Worm (Caenorhabditis elegans) whole organism, early embryonic: ENCODE data around the gene ttc-36.

Experiments used
- B0310.2 ChIP-seq: sonication (generic microtip); optimal IDR thresholded peaks from 2 replicates; lab custom pipeline; 2016; ENCODE audit warnings: mild to moderate bottlenecking, missing genetic modification characterization, missing compliant biosample characterization
- F13C5.2 ChIP-seq: sonication (generic microtip); optimal IDR thresholded peaks from 2 replicates; lab custom pipeline; 2017; ENCODE audit warnings: mild to moderate bottlenecking, missing genetic modification characterization, inconsistent platforms, missing compliant biosample characterization
- aly-1 ChIP-seq: sonication (generic microtip); optimal IDR thresholded peaks from 2 replicates; lab custom pipeline; 2016; ENCODE audit warnings: missing genetic modification characterization, missing compliant biosample characterization
- ama-1 ChIP-seq: fragments of 150-350 bp; optimal IDR thresholded peaks from 2 replicates; lab custom pipeline; 2014
- ceh-13 ChIP-seq: fragments of 200-800 bp; sonication (Bioruptor generic); optimal IDR thresholded peaks from 2 replicates; lab custom pipeline; 2018; ENCODE audit warnings: mild to moderate bottlenecking, missing genetic modification characterization, missing compliant biosample characterization
- ceh-36 ChIP-seq: sonication (generic microtip); optimal IDR thresholded peaks from 2 replicates; lab custom pipeline; 2016; ENCODE audit warnings: missing genetic modification characterization, inconsistent platforms, missing compliant biosample characterization
- ets-7 ChIP-seq: sonication (generic microtip); optimal IDR thresholded peaks from 2 replicates; lab custom pipeline; 2016; ENCODE audit warnings: missing genotype, missing genetic modification characterization, missing compliant biosample characterization
- flt-1 ChIP-seq: fragments of 200-800 bp; sonication (Bioruptor generic); IDR thresholded peaks from 2 replicates; pipeline ENCODE4 v1.3.6; 2022; ENCODE audit warnings: missing genetic modification characterization, missing compliant biosample characterization
- hmbx-1 ChIP-seq: sonication (generic microtip); optimal IDR thresholded peaks from 2 replicates; lab custom pipeline; 2016; ENCODE audit warnings: mild to moderate bottlenecking, missing genetic modification characterization, missing compliant biosample characterization
- hmg-4 ChIP-seq: fragments of 200-800 bp; sonication (Bioruptor generic); optimal IDR thresholded peaks from 2 replicates; lab custom pipeline; 2018; ENCODE audit warnings: mild to moderate bottlenecking, missing genetic modification characterization, missing compliant biosample characterization
- hnd-1 ChIP-seq: sonication (generic microtip); optimal IDR thresholded peaks from 2 replicates; lab custom pipeline; 2016; ENCODE audit warnings: missing genetic modification characterization, missing compliant biosample characterization
- pes-1 ChIP-seq: fragments of 200-800 bp; sonication (Bioruptor generic); IDR thresholded peaks from 2 replicates; pipeline ENCODE4 v1.3.6; 2022; ENCODE audit warnings: missing genetic modification reagents, missing genetic modification characterization, missing compliant biosample characterization
- scrt-1 ChIP-seq: fragments of 200-800 bp; sonication (Bioruptor generic); IDR thresholded peaks from 2 replicates; pipeline ENCODE4 v1.3.6; 2022; ENCODE audit warnings: missing genetic modification characterization, missing compliant biosample characterization
- sea-1 ChIP-seq: fragments of 200-800 bp; sonication (Bioruptor generic); conservative IDR thresholded peaks from 2 replicates; pipeline ENCODE4 v1.3.6; 2022; ENCODE audit warnings: missing genetic modification characterization, missing compliant biosample characterization
- tbx-11 ChIP-seq: fragments of 200-800 bp; sonication (Bioruptor generic); IDR thresholded peaks from 2 replicates; pipeline ENCODE4 v1.3.6; 2022; ENCODE audit warnings: missing genetic modification characterization, missing compliant biosample characterization
- tbx-37 ChIP-seq: fragments of 200-800 bp; sonication (Bioruptor generic); conservative IDR thresholded peaks from 2 replicates; pipeline ENCODE4 v1.3.6; 2022; ENCODE audit warnings: missing genetic modification reagents, missing genetic modification characterization, missing compliant biosample characterization
- tra-4 ChIP-seq: sonication (generic microtip); optimal IDR thresholded peaks from 2 replicates; lab custom pipeline; 2017; ENCODE audit warnings: missing genetic modification characterization, missing compliant biosample characterization

ttc-36 gene

ce11 chrII:10011733-10012132, 18.3 kb upstream of the ttc-36 start:
- no peak for TF ChIP-seq B0310.2 (tag; lab: Kevin White, UChicago)
- no peak for TF ChIP-seq ama-1
- TF ChIP-seq tbx-37 (GFP tag; lab: Robert Waterston, UW) = no peak
- TF ChIP-seq scrt-1 (GFP tag; lab: Robert Waterston, UW) = no peak
- no peak for TF ChIP-seq ets-7 (tag; lab: Kevin White, UChicago)
- no peak for TF ChIP-seq sea-1 (GFP tag; lab: Robert Waterston, UW)
- no peak for TF ChIP-seq tra-4

DNA sequence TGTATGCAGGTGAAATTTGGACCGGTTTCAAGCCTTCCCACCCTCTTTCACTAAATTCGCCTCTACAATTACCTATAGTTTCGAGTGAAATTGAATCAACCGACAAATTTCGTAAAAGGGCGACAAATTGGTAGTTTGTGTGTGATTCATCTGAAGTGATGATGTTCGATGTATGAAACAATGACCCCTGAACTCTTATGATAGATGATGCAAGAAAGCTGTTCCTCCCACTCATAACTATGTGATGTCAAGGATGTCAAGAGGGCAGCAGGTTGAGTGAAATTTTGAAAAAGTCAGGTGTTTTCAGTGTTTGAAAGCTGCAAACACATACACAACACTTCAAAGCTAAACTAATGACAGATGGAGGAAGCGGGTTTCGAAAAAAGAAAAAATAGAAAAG, 17.5 kb upstream of the ttc-36 start:
- no peak for TF ChIP-seq flt-1 (GFP tag; lab: Robert Waterston, UW)
- no peak for TF ChIP-seq hnd-1 (tag; lab: Kevin White, UChicago)
- no peak for TF ChIP-seq hmg-4 (GFP tag; lab: Kevin White, UChicago)

DNA sequence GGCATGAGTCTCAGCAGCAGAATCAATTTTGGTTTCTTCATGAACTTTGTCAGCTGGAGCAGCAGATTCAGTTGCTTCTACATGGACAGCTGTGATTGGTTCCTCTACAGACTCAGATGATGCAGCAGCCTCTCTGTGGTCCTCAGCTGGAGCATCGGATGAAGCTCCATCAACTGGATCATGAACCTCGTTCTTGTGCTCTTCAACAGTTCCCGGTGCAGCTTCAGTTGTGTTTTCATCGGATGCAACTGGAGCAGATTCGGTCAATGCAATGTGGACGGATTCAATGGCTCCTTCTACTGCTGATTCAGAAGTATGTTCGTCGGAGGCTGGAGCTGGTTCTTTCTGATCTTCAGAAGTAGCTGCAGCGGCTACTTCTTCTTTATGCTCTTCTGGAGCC, 15.6 kb upstream of the ttc-36 start:
- TF ChIP-seq pes-1 (GFP tag; lab: Robert Waterston, UW) (no peak), sea-1 (GFP tag; lab: Robert Waterston, UW) (no peak), scrt-1 (GFP tag; lab: Robert Waterston, UW) (no peak), hmg-4 (GFP tag; lab: Kevin White, UChicago) (no peak), aly-1 (tag; lab: Kevin White, UChicago) (no peak), F13C5.2 (tag; lab: Kevin White, UChicago) (no peak), flt-1 (GFP tag; lab: Robert Waterston, UW) (no peak), ets-7 (tag; lab: Kevin White, UChicago) (no peak), hnd-1 (tag; lab: Kevin White, UChicago) (no peak), tra-4 (no peak), ceh-13 (GFP tag; lab: Kevin White, UChicago) (no peak), tbx-11 (GFP tag; lab: Robert Waterston, UW) (no peak), tbx-37 (GFP tag; lab: Robert Waterston, UW) (no peak), B0310.2 (tag; lab: Kevin White, UChicago) (no peak), hmbx-1 (tag; lab: Kevin White, UChicago) (no peak), ama-1 (no peak), ceh-36 (tag; lab: Kevin White, UChicago) (no peak)

DNA sequence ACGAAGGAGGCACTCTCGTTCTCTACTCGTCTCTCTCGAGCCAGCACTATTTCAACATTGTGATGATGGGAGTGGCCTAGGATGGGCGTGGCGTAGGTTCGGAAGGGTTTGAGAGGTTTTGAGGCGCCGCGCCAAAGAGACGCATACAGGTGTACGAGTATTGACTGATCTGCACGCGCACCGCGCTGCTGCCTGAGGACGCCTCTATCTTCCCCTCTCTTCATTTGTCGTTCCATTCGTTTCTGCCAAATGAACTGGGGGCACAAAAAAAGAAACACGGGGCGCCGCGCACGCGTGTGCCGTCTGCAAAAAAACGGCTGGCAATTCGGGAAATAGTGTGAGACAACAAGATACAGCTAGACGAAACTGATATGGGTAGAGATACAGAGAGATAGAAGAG, 14.0 kb upstream of the ttc-36 start, which contains the start of gene lec-2:
Gene lec-2 (minus strand): TSS at position 171 of the 400 bp plus-strand sequence.
- peak; percentile 0 for TF ChIP-seq aly-1 (tag; lab: Kevin White, UChicago)
- no peak for TF ChIP-seq ceh-13 (GFP tag; lab: Kevin White, UChicago)
- TF ChIP-seq ceh-36 (tag; lab: Kevin White, UChicago) = no peak
- TF ChIP-seq hnd-1 (tag; lab: Kevin White, UChicago) = no peak

DNA sequence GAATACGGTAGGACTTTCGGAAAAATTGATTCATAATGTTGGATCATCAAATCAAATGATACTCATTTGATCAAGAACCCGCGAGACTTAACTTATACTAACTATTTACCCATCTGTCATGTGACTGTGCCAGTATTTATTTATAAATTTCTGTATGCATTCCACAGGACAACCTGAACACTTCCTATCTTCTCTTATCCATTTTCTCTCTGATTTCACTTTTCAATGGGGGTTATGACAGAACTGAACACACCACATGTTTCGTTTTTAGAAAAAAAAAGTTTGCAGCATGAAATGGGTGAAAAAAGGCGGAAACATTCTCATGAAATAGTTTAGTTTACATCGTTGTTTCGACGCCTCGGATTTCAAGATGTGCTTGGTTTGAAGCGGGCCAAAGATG, 12.5 kb upstream of the ttc-36 start:
- TF ChIP-seq F13C5.2 (tag; lab: Kevin White, UChicago) = no peak
- TF ChIP-seq aly-1 (tag; lab: Kevin White, UChicago) = no peak
- TF ChIP-seq hmbx-1 (tag; lab: Kevin White, UChicago) = no peak
- TF ChIP-seq flt-1 (GFP tag; lab: Robert Waterston, UW) = no peak
- no peak for TF ChIP-seq ceh-13 (GFP tag; lab: Kevin White, UChicago)
- TF ChIP-seq tbx-11 (GFP tag; lab: Robert Waterston, UW) = no peak
- TF ChIP-seq hnd-1 (tag; lab: Kevin White, UChicago) = no peak
- no peak for TF ChIP-seq sea-1 (GFP tag; lab: Robert Waterston, UW)
- TF ChIP-seq ama-1 = no peak
- TF ChIP-seq ceh-36 (tag; lab: Kevin White, UChicago) = no peak

ce11 chrII:10019669-10020068, 10.3 kb upstream of the ttc-36 start:
- TF ChIP-seq ets-7 (tag; lab: Kevin White, UChicago) (no peak), flt-1 (GFP tag; lab: Robert Waterston, UW) (no peak), F13C5.2 (tag; lab: Kevin White, UChicago) (no peak)

- TF ChIP-seq pes-1 (GFP tag; lab: Robert Waterston, UW) (no peak), F13C5.2 (tag; lab: Kevin White, UChicago) (no peak), ets-7 (tag; lab: Kevin White, UChicago) (no peak)
Observed at ce11 chrII:10021749-10022148, 8.2 kb upstream of the ttc-36 start.

DNA sequence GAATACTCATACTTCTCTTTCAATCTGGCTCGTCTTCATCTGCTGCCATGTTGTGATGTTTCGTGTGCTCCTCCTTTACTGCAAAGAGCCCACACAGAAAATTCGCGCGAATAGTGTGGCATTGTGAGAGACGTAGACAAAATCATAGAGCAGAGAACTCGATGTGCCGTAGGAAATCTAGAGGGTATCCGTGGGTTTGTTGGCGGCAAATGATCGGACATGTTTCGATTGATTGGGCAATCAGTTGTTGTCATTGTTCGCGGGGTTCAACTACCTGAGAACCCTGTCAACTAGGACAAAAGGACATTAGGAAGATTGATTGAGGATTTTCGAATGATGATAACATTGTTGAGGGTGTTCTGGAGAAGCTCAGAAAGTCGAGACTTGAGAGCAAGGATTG, 4.9 kb upstream of the ttc-36 start:
- TF ChIP-seq ceh-13 (GFP tag; lab: Kevin White, UChicago) (no peak), pes-1 (GFP tag; lab: Robert Waterston, UW) (no peak), F13C5.2 (tag; lab: Kevin White, UChicago) (no peak), flt-1 (GFP tag; lab: Robert Waterston, UW) (no peak)

DNA sequence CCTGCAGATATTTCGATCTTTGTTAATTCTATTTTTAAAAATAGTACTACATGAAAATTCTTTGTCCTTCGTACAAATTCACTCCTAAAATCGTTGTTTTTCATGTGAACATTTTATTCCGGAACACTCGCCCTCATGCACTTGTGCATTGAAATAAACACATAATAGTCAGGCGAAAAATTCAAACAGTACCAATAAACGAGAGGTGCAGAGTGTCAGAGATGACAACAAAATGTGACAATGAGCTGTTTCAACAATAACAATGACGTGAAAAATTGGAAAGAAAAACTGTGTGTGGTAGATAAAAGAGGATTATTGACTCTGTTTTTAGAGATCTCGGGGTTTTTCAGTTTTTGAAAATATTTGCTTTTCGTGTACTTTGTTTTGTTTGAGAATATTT, 1.8 kb upstream of the ttc-36 start, which contains the start of gene F52H3.6:
Gene F52H3.6 (minus strand): TSS at position 228 of the 400 bp plus-strand sequence.
- TF ChIP-seq tbx-11 (GFP tag; lab: Robert Waterston, UW) = no peak
- no peak for TF ChIP-seq B0310.2 (tag; lab: Kevin White, UChicago)
- no peak for TF ChIP-seq sea-1 (GFP tag; lab: Robert Waterston, UW)
- no peak for TF ChIP-seq flt-1 (GFP tag; lab: Robert Waterston, UW)
- no peak for TF ChIP-seq ets-7 (tag; lab: Kevin White, UChicago)
- no peak for TF ChIP-seq ama-1
- no peak for TF ChIP-seq ceh-13 (GFP tag; lab: Kevin White, UChicago)
- no peak for TF ChIP-seq scrt-1 (GFP tag; lab: Robert Waterston, UW)
